Fruit fly (Drosophila melanogaster): ENCODE results near the gene Eig71Ek.

- TF ChIP-seq cic (GFP tag; optimal IDR thresholded peaks at IDR 0.05) (no peak), CG1620 (GFP tag; optimal IDR thresholded peaks at IDR 0.05) (no peak), Mnt (GFP tag; optimal IDR thresholded peaks at IDR 0.05) (no peak), CG7101 (tag; optimal IDR thresholded peaks at IDR 0.05) (no peak), CG7045 (GFP tag; optimal IDR thresholded peaks at IDR 0.05) (no peak), Crg-1 (GFP tag; optimal IDR thresholded peaks at IDR 0.05) (no peak)
These were observed 50.1 kb downstream of the Eig71Ek start for dm6 chr3L:15711164-15711563.
